Worm (Caenorhabditis elegans) whole organism, young adult: ENCODE results near the gene mcm-7.

Experiments used
- B0035.1 ChIP-seq: sonication (generic microtip); optimal IDR thresholded peaks from 2 replicates; lab custom pipeline; 2016; ENCODE audit warnings: missing genetic modification characterization, mild to moderate bottlenecking, missing compliant biosample characterization, missing genotype, missing genetic modification reagents
- B0336.3 ChIP-seq: fragments of 200-800 bp; sonication (Bioruptor generic); IDR thresholded peaks from 2 replicates; pipeline ENCODE4 v1.3.6; 2022; ENCODE audit warnings: missing genetic modification characterization, missing compliant biosample characterization
- Y53F4B.3 ChIP-seq: fragments of 200-800 bp; sonication (Bioruptor generic); IDR thresholded peaks from 2 replicates; pipeline ENCODE4 v1.3.6; 2022; ENCODE audit warnings: missing genetic modification reagents, missing genetic modification characterization, missing compliant biosample characterization
- snpc-1.1 ChIP-seq: sonication (generic microtip); optimal IDR thresholded peaks from 2 replicates; lab custom pipeline; 2017; ENCODE audit warnings: missing genetic modification characterization, mild to moderate bottlenecking, missing compliant biosample characterization, antibody characterized with exemption, moderate library complexity, missing genotype, missing genetic modification reagents; ENCODE audit not compliant: insufficient read depth
- unc-62 ChIP-seq: fragments of 150-350 bp; optimal IDR thresholded peaks from 2 replicates; lab custom pipeline; 2014; ENCODE audit warnings: missing biosample characterization, missing genetic modification reagents, missing genetic modification characterization

DNA sequence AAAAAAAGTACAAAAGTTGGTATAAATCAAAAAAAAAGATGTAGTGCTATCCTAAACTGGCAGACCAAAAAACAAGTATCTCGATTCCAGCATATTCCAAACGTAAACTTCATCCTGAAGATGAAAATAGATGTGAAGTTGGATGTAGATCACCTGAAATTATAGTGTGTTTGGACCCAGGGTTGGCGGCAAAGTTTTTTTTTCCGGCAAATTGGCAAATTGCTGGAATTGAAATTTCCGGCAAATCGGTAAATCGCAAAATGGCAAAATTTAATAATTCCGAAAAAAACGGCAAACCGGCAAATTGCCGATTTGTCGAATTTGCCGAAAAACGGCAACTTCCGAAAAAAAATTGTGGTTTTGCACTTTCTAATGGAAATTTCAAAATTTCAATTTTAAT, 37.5 kb downstream of the mcm-7 start, which contains the start of gene F13A2.2:
- no peak for TF ChIP-seq Y53F4B.3 (GFP tag; lab: Robert Waterston, UW)
- TF ChIP-seq B0336.3: no peak
- TF ChIP-seq unc-62 (GFP tag; lab: Kevin White, UChicago): no peak
- no peak for TF ChIP-seq snpc-1.1 (tag; lab: Kevin White, UChicago)
- TF ChIP-seq B0035.1 (tag; lab: Kevin White, UChicago): no peak
